Worm (Caenorhabditis elegans): Measurements from ENCODE around the gene coq-6.

- TF ChIP-seq sdz-38 (tag; optimal IDR thresholded peaks at IDR 0.05): no peak
- TF ChIP-seq pbrm-1 (GFP tag; IDR thresholded peaks at IDR 0.05): no peak
- TF ChIP-seq snpc-4 (GFP tag; optimal IDR thresholded peaks at IDR 0.05): no peak
- no peak for TF ChIP-seq snpc-4 (tag; optimal IDR thresholded peaks at IDR 0.05)
- TF ChIP-seq B0261.1 (tag; optimal IDR thresholded peaks at IDR 0.05): no peak
Measured at ce11 chrV:9386143-9386542, 49.6 kb downstream of the coq-6 start, which contains the start of gene hum-2.
